Worm (Caenorhabditis elegans) whole organism, L2 larva: ENCODE results near the gene efn-3.

Source experiments
- blmp-1 ChIP-seq: sonication (generic microtip); optimal IDR thresholded peaks from 2 replicates; lab custom pipeline; 2017; ENCODE audit warnings: missing genetic modification characterization, mild to moderate bottlenecking, missing compliant biosample characterization, antibody characterized with exemption, moderate library complexity; ENCODE audit not compliant: insufficient read depth
- elt-1 ChIP-seq: fragments of 150-350 bp; optimal IDR thresholded peaks from 2 replicates; lab custom pipeline; 2014; ENCODE audit warnings: missing biosample characterization, missing genetic modification characterization
- fos-1 ChIP-seq: fragments of 150-350 bp; optimal IDR thresholded peaks from 2 replicates; lab custom pipeline; 2014; ENCODE audit warnings: missing biosample characterization, missing genetic modification characterization
- lin-13 ChIP-seq: fragments of 150-350 bp; optimal IDR thresholded peaks from 2 replicates; lab custom pipeline; 2014; ENCODE audit warnings: missing biosample characterization, missing genetic modification reagents, missing genetic modification characterization
- nhr-77 ChIP-seq: fragments of 150-350 bp; optimal IDR thresholded peaks from 2 replicates; lab custom pipeline; 2014; ENCODE audit warnings: missing biosample characterization, missing genetic modification characterization
- snpc-4 ChIP-seq: fragments of 150-350 bp; optimal IDR thresholded peaks from 2 replicates; lab custom pipeline; 2014; ENCODE audit warnings: missing biosample characterization, missing genetic modification characterization
- zag-1 ChIP-seq: fragments of 150-350 bp; optimal IDR thresholded peaks from 2 replicates; lab custom pipeline; 2014; ENCODE audit warnings: missing biosample characterization, missing genetic modification characterization
- ztf-11 ChIP-seq: sonication (generic microtip); optimal IDR thresholded peaks from 2 replicates; lab custom pipeline; 2017; ENCODE audit warnings: missing biosample characterization, missing genetic modification characterization

DNA sequence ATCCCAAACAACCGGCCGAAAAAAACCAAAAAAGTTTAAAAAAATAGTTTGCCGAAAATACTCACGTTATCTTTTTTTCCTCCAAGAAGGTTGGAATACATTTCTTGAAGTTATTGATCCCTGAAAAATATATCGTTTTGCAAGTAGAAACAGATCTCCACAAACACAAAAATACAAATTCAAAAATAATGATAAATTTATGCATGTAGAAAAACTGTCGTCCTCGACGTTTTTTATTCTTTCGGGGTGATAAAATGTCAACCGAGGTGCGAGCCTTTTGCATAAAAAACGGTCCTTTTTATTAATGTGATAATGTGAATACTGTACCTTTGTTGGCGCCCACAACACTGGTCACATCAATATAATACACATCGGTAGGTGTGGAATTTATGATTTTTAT, 13.5 kb downstream of the efn-3 start, which contains the start of gene F02D10.2:
- TF ChIP-seq lin-13 (GFP tag; lab: Kevin White, UChicago) (no peak), blmp-1 (tag; lab: Kevin White, UChicago) (no peak), zag-1 (no peak), elt-1 (tag; lab: Kevin White, UChicago) (no peak), fos-1 (tag; lab: Kevin White, UChicago) (no peak), snpc-4 (tag; lab: Kevin White, UChicago) (no peak), ztf-11 (tag; lab: Kevin White, UChicago) (no peak), nhr-77 (tag; lab: Kevin White, UChicago) (no peak)
